Fruit fly (Drosophila melanogaster): ENCODE measurements around the gene CG34266.
A peak's percentile ranks its signal among the peaks of the same experiment; 100 is the strongest.

dm6 chr3L:4719743-4720142 is 42.1 kb downstream of the CG34266 start:
- TF ChIP-seq Pif1B (GFP tag; optimal IDR thresholded peaks at IDR 0.05) (no peak), rn (GFP tag; IDR thresholded peaks at IDR 0.05) (no peak), CG8301 (tag; optimal IDR thresholded peaks at IDR 0.05) (no peak), EcR (GFP tag; optimal IDR thresholded peaks at IDR 0.05) (peak; percentile 49), CG13204 (GFP tag; optimal IDR thresholded peaks at IDR 0.05) (no peak), Snoo (tag; optimal IDR thresholded peaks at IDR 0.05) (no peak), Ets98B (GFP tag; IDR thresholded peaks at IDR 0.05) (no peak), fd96Ca (GFP tag; IDR thresholded peaks at IDR 0.05) (no peak)
